Worm (Caenorhabditis elegans) whole organism, mixed stage, embryonic: ENCODE data around the gene F47B8.18.

Source experiments
- M03D4.4 ChIP-seq: sonication (generic microtip); optimal IDR thresholded peaks from 2 replicates; lab custom pipeline; 2017; ENCODE audit warnings: mild to moderate bottlenecking, missing genetic modification characterization, missing compliant biosample characterization
- bed-3 ChIP-seq: fragments of 200-800 bp; sonication (Bioruptor generic); optimal IDR thresholded peaks from 3 replicates; lab custom pipeline; 2018; ENCODE audit warnings: mild to moderate bottlenecking, missing genetic modification characterization, moderate library complexity, missing compliant biosample characterization
- blmp-1 ChIP-seq: fragments of 150-350 bp; optimal IDR thresholded peaks from 2 replicates; lab custom pipeline; 2014; ENCODE audit warnings: missing biosample characterization, missing genetic modification characterization
- ceh-39 ChIP-seq: fragments of 150-350 bp; optimal IDR thresholded peaks from 2 replicates; lab custom pipeline; 2014; ENCODE audit warnings: missing biosample characterization, missing genetic modification characterization
- drap-1 ChIP-seq: fragments of 200-800 bp; sonication (Bioruptor generic); optimal IDR thresholded peaks from 3 replicates; lab custom pipeline; 2018; ENCODE audit warnings: mild to moderate bottlenecking, missing genetic modification characterization, missing compliant biosample characterization
- elt-1 ChIP-seq: sonication (generic microtip); optimal IDR thresholded peaks from 2 replicates; lab custom pipeline; 2017; ENCODE audit warnings: missing genetic modification characterization, mild to moderate bottlenecking, missing compliant biosample characterization, antibody characterized with exemption, moderate library complexity, borderline replicate concordance; ENCODE audit not compliant: insufficient read depth
- ham-2 ChIP-seq: fragments of 200-800 bp; sonication (Bioruptor generic); optimal IDR thresholded peaks from 2 replicates; lab custom pipeline; 2018; ENCODE audit warnings: mild to moderate bottlenecking, missing genetic modification characterization, missing compliant biosample characterization
- hlh-1 ChIP-seq: fragments of 150-350 bp; optimal IDR thresholded peaks from 2 replicates; lab custom pipeline; 2014; ENCODE audit warnings: missing biosample characterization, missing genetic modification reagents, missing genetic modification characterization
- lsy-2 ChIP-seq: fragments of 150-350 bp; optimal IDR thresholded peaks from 2 replicates; lab custom pipeline; 2014; ENCODE audit warnings: missing biosample characterization, missing genetic modification characterization
- mab-5 ChIP-seq: fragments of 150-350 bp; optimal IDR thresholded peaks from 2 replicates; lab custom pipeline; 2014; ENCODE audit warnings: missing biosample characterization, missing genetic modification characterization
- mep-1 ChIP-seq: fragments of 150-350 bp; optimal IDR thresholded peaks from 2 replicates; lab custom pipeline; 2017; ENCODE audit warnings: missing biosample characterization, missing genetic modification reagents, missing genetic modification characterization, inconsistent platforms
- mls-2 ChIP-seq: sonication (generic microtip); optimal IDR thresholded peaks from 2 replicates; lab custom pipeline; 2016; ENCODE audit warnings: mild to moderate bottlenecking, missing genetic modification characterization, moderate library complexity, missing compliant biosample characterization
- nhr-12 ChIP-seq: fragments of 150-350 bp; optimal IDR thresholded peaks from 2 replicates; lab custom pipeline; 2014; ENCODE audit warnings: missing biosample characterization, missing genetic modification characterization
- nhr-2 ChIP-seq: fragments of 150-350 bp; optimal IDR thresholded peaks from 2 replicates; lab custom pipeline; 2014; ENCODE audit warnings: missing biosample characterization, missing genetic modification characterization
- nhr-237 ChIP-seq: fragments of 150-350 bp; optimal IDR thresholded peaks from 2 replicates; lab custom pipeline; 2014; ENCODE audit warnings: missing biosample characterization, missing genetic modification characterization
- pha-4 ChIP-seq: fragments of 150-350 bp; optimal IDR thresholded peaks from 2 replicates; lab custom pipeline; 2018; ENCODE audit warnings: missing biosample characterization, missing genetic modification reagents, missing genetic modification characterization
- snpc-4 ChIP-seq: fragments of 150-350 bp; optimal IDR thresholded peaks from 2 replicates; lab custom pipeline; 2014; ENCODE audit warnings: missing biosample characterization, missing genetic modification characterization
- sptf-1 ChIP-seq: sonication (generic microtip); optimal IDR thresholded peaks from 2 replicates; lab custom pipeline; 2017; ENCODE audit warnings: mild to moderate bottlenecking, missing genetic modification characterization, moderate library complexity, missing compliant biosample characterization
- tbx-8 ChIP-seq: fragments of 200-800 bp; sonication (Bioruptor generic); optimal IDR thresholded peaks from 2 replicates; lab custom pipeline; 2018; ENCODE audit warnings: mild to moderate bottlenecking, missing genetic modification characterization, moderate library complexity, missing compliant biosample characterization
- unc-120 ChIP-seq: sonication (generic microtip); optimal IDR thresholded peaks from 2 replicates; lab custom pipeline; 2017; ENCODE audit warnings: missing genetic modification characterization, missing compliant biosample characterization; ENCODE audit not compliant: poor library complexity, severe bottlenecking
- unc-62 ChIP-seq: fragments of 150-350 bp; optimal IDR thresholded peaks from 2 replicates; lab custom pipeline; 2014; ENCODE audit warnings: missing biosample characterization, missing genetic modification reagents, missing genetic modification characterization
- zip-8 ChIP-seq: fragments of 150-350 bp; optimal IDR thresholded peaks from 2 replicates; lab custom pipeline; 2014; ENCODE audit warnings: missing biosample characterization, missing genetic modification characterization
- ztf-11 ChIP-seq: fragments of 150-350 bp; optimal IDR thresholded peaks from 2 replicates; lab custom pipeline; 2014; ENCODE audit warnings: missing biosample characterization, missing genetic modification characterization

Gene F47B8.18

DNA sequence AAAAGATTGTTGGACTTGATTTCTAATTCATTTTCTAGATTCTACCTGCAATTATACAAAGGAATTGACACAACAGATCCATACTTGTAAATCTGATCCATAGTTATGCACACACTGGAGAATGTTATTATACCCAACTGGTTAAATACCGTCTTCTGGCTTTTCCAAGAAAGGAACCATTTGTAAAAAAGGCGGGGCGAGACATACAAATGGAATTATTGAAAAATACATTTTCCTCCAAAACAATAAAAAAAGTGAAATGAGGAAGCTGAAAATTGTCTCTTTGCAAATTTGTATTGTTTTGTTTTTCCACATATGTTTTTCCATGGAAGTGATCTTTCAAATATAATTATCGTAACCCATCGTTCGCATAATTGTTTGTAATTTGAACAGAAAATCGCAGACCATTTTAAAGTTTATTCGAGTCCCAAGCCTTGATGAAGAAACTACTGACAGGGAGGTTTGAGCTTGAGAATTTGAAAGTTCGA lies 43.0 kb downstream of the F47B8.18 start, which contains the start of the genes srt-74 and F40G12.9:
Gene srt-74 (minus strand): TSS at position 101 of the 488 bp plus-strand sequence.
Gene F40G12.9 (plus strand): TSS at position 438 of the 488 bp plus-strand sequence.
- TF ChIP-seq nhr-2 (tag; lab: Kevin White, UChicago) (no peak), unc-120 (no peak), hlh-1 (tag; lab: Kevin White, UChicago) (no peak), M03D4.4 (tag; lab: Kevin White, UChicago) (no peak), nhr-237 (tag; lab: Kevin White, UChicago) (no peak), tbx-8 (GFP tag; lab: Kevin White, UChicago) (no peak), mls-2 (tag; lab: Kevin White, UChicago) (no peak), ceh-39 (tag; lab: Kevin White, UChicago) (no peak), unc-62 (no peak), bed-3 (GFP tag; lab: Kevin White, UChicago) (no peak), drap-1 (GFP tag; lab: Kevin White, UChicago) (no peak), snpc-4 (tag; lab: Kevin White, UChicago) (no peak), ztf-11 (no peak), elt-1 (tag; lab: Kevin White, UChicago) (no peak), sptf-1 (tag; lab: Kevin White, UChicago) (no peak), mep-1 (tag; lab: Kevin White, UChicago) (no peak), blmp-1 (tag; lab: Kevin White, UChicago) (no peak), ham-2 (GFP tag; lab: Kevin White, UChicago) (no peak)

DNA sequence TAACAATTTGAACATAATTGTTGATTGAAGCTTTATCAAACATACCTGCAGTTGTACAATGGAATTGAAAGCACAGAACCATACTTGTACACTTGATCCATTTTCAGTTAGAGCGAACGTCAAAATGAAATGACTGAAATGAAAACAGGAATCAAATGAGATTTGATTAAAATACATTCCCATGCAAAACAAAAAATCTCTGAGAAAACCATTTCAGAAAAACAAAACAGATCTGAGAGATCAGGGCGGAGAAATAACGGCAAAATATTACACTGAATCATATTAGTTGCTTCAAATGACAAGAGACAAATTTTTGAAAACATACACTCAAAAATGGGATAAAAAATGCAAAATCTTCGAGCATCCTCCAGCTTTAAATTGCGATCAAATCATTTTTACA lies 45.5 kb downstream of the F47B8.18 start, which contains the start of gene srt-33:
Gene srt-33 (minus strand): TSS at position 101 of the 400 bp plus-strand sequence.
- no peak for TF ChIP-seq sptf-1 (tag; lab: Kevin White, UChicago)
- no peak for TF ChIP-seq hlh-1 (tag; lab: Kevin White, UChicago)
- no peak for TF ChIP-seq ham-2 (GFP tag; lab: Kevin White, UChicago)
- TF ChIP-seq blmp-1 (tag; lab: Kevin White, UChicago): no peak
- no peak for TF ChIP-seq nhr-12 (tag; lab: Kevin White, UChicago)
- no peak for TF ChIP-seq zip-8 (tag; lab: Kevin White, UChicago)
- TF ChIP-seq pha-4 (tag; lab: Kevin White, UChicago): no peak
- TF ChIP-seq lsy-2 (tag; lab: Kevin White, UChicago): no peak
- TF ChIP-seq mab-5 (tag; lab: Kevin White, UChicago): no peak
